Worm (Caenorhabditis elegans) whole organism, late embryonic: ENCODE data around the gene Y41E3.6.
A peak's percentile ranks its signal among the peaks of the same experiment; 100 is the strongest.

Experiments
- C08G9.2 ChIP-seq: sonication (generic microtip); optimal IDR thresholded peaks from 2 replicates; lab custom pipeline; 2016; ENCODE audit warnings: mild to moderate bottlenecking, missing genetic modification characterization, moderate library complexity, missing compliant biosample characterization
- K02D7.2 ChIP-seq: sonication (generic microtip); optimal IDR thresholded peaks from 2 replicates; lab custom pipeline; 2017; ENCODE audit warnings: mild to moderate bottlenecking, missing genetic modification characterization, missing compliant biosample characterization
- T23F11.4 ChIP-seq: fragments of 200-800 bp; sonication (Bioruptor generic); optimal IDR thresholded peaks from 2 replicates; lab custom pipeline; 2018; ENCODE audit warnings: mild to moderate bottlenecking, missing genetic modification characterization, missing compliant biosample characterization
- Y22D7AL.16 ChIP-seq: sonication (generic microtip); optimal IDR thresholded peaks from 2 replicates; lab custom pipeline; 2016; ENCODE audit warnings: missing genetic modification characterization, missing compliant biosample characterization
- ahr-1 ChIP-seq: sonication (generic microtip); optimal IDR thresholded peaks from 2 replicates; lab custom pipeline; 2016; ENCODE audit warnings: missing genetic modification characterization, missing compliant biosample characterization
- ceh-18 ChIP-seq: sonication (generic microtip); optimal IDR thresholded peaks from 2 replicates; lab custom pipeline; 2016; ENCODE audit warnings: missing genetic modification characterization, missing compliant biosample characterization
- ceh-19 ChIP-seq: fragments of 200-800 bp; sonication (Bioruptor generic); optimal IDR thresholded peaks from 2 replicates; lab custom pipeline; 2018; ENCODE audit warnings: mild to moderate bottlenecking, missing genetic modification characterization, missing compliant biosample characterization
- ceh-2 ChIP-seq: sonication (generic microtip); optimal IDR thresholded peaks from 2 replicates; lab custom pipeline; 2016; ENCODE audit warnings: missing genotype, missing genetic modification characterization, missing compliant biosample characterization
- ceh-24 ChIP-seq: sonication (generic microtip); optimal IDR thresholded peaks from 2 replicates; lab custom pipeline; 2016; ENCODE audit warnings: mild to moderate bottlenecking, missing genetic modification characterization, missing compliant biosample characterization
- ceh-30 ChIP-seq: fragments of 150-350 bp; optimal IDR thresholded peaks from 2 replicates; lab custom pipeline; 2014; ENCODE audit warnings: missing biosample characterization, missing genetic modification characterization
- ceh-31 ChIP-seq: sonication (generic microtip); optimal IDR thresholded peaks from 2 replicates; lab custom pipeline; 2016; ENCODE audit warnings: missing genetic modification characterization, missing compliant biosample characterization
- ceh-34 ChIP-seq: sonication (generic microtip); optimal IDR thresholded peaks from 2 replicates; lab custom pipeline; 2016; ENCODE audit warnings: mild to moderate bottlenecking, missing genetic modification characterization, missing compliant biosample characterization
- ceh-45 ChIP-seq: fragments of 200-800 bp; sonication (Bioruptor generic); IDR thresholded peaks from 2 replicates; pipeline ENCODE4 v1.3.6; 2022; ENCODE audit warnings: missing genetic modification reagents, missing genetic modification characterization, missing compliant biosample characterization
- ceh-48 ChIP-seq: sonication (generic microtip); optimal IDR thresholded peaks from 2 replicates; lab custom pipeline; 2016; ENCODE audit warnings: missing genetic modification characterization, inconsistent platforms, missing compliant biosample characterization
- ceh-6 ChIP-seq: fragments of 200-800 bp; sonication (Bioruptor generic); optimal IDR thresholded peaks from 2 replicates; lab custom pipeline; 2018; ENCODE audit warnings: mild to moderate bottlenecking, missing genetic modification characterization, missing compliant biosample characterization
- ceh-9 ChIP-seq: sonication (generic microtip); optimal IDR thresholded peaks from 2 replicates; lab custom pipeline; 2016; ENCODE audit warnings: mild to moderate bottlenecking, missing genetic modification characterization, inconsistent platforms, missing compliant biosample characterization
- che-1 ChIP-seq: sonication (generic microtip); optimal IDR thresholded peaks from 2 replicates; lab custom pipeline; 2016; ENCODE audit warnings: mild to moderate bottlenecking, missing genetic modification characterization, missing compliant biosample characterization
- dmd-4 ChIP-seq: sonication (generic microtip); optimal IDR thresholded peaks from 2 replicates; lab custom pipeline; 2016; ENCODE audit warnings: borderline replicate concordance, missing genetic modification characterization, missing compliant biosample characterization
- dve-1 ChIP-seq: sonication (generic microtip); optimal IDR thresholded peaks from 2 replicates; lab custom pipeline; 2017; ENCODE audit warnings: antibody characterized with exemption, mild to moderate bottlenecking, missing genetic modification characterization, missing compliant biosample characterization
- ets-4 ChIP-seq: sonication (generic microtip); optimal IDR thresholded peaks from 2 replicates; lab custom pipeline; 2016; ENCODE audit warnings: missing genetic modification characterization, missing compliant biosample characterization
- fkh-6 ChIP-seq: sonication (generic microtip); optimal IDR thresholded peaks from 2 replicates; lab custom pipeline; 2016; ENCODE audit warnings: missing genetic modification characterization, missing compliant biosample characterization
- gmeb-2 ChIP-seq: sonication (generic microtip); optimal IDR thresholded peaks from 2 replicates; lab custom pipeline; 2016; ENCODE audit warnings: missing genetic modification characterization, inconsistent platforms, missing compliant biosample characterization
- hlh-15 ChIP-seq: sonication (generic microtip); optimal IDR thresholded peaks from 2 replicates; lab custom pipeline; 2016; ENCODE audit warnings: missing genetic modification characterization, missing compliant biosample characterization
- hlh-30 ChIP-seq: sonication (generic microtip); optimal IDR thresholded peaks from 2 replicates; lab custom pipeline; 2017; ENCODE audit warnings: antibody characterized with exemption, missing genetic modification characterization, missing compliant biosample characterization; ENCODE audit not compliant: insufficient read depth
- hlh-8 ChIP-seq: sonication (generic microtip); optimal IDR thresholded peaks from 2 replicates; lab custom pipeline; 2016; ENCODE audit warnings: missing genotype, missing genetic modification characterization, missing compliant biosample characterization
- lim-6 ChIP-seq: sonication (generic microtip); optimal IDR thresholded peaks from 2 replicates; lab custom pipeline; 2016; ENCODE audit warnings: missing genetic modification characterization, missing compliant biosample characterization
- mec-3 ChIP-seq: sonication (generic microtip); optimal IDR thresholded peaks from 2 replicates; lab custom pipeline; 2016; ENCODE audit warnings: borderline replicate concordance, missing genetic modification characterization, missing compliant biosample characterization
- nfya-1 ChIP-seq: sonication (generic microtip); optimal IDR thresholded peaks from 2 replicates; lab custom pipeline; 2017; ENCODE audit warnings: missing genetic modification characterization, mild to moderate bottlenecking, missing compliant biosample characterization, antibody characterized with exemption, moderate library complexity
- nhr-11 ChIP-seq: fragments of 150-350 bp; optimal IDR thresholded peaks from 2 replicates; lab custom pipeline; 2014; ENCODE audit warnings: missing biosample characterization, missing genetic modification characterization
- npax-4 ChIP-seq: sonication (generic microtip); optimal IDR thresholded peaks from 2 replicates; lab custom pipeline; 2016; ENCODE audit warnings: missing genetic modification characterization, missing compliant biosample characterization
- odd-2 ChIP-seq: sonication (generic microtip); optimal IDR thresholded peaks from 2 replicates; lab custom pipeline; 2017; ENCODE audit warnings: antibody characterized with exemption, mild to moderate bottlenecking, missing genetic modification characterization, missing compliant biosample characterization
- pag-3 ChIP-seq: sonication (generic microtip); optimal IDR thresholded peaks from 2 replicates; lab custom pipeline; 2016; ENCODE audit warnings: missing compliant biosample characterization, missing genetic modification characterization, borderline replicate concordance
- pax-1 ChIP-seq: fragments of 150-350 bp; optimal IDR thresholded peaks from 2 replicates; lab custom pipeline; 2014; ENCODE audit warnings: missing biosample characterization, missing genetic modification characterization
- pqm-1 ChIP-seq: sonication (generic microtip); optimal IDR thresholded peaks from 2 replicates; lab custom pipeline; 2016; ENCODE audit warnings: missing genetic modification characterization, missing compliant biosample characterization
- pros-1 ChIP-seq: fragments of 150-350 bp; optimal IDR thresholded peaks from 2 replicates; lab custom pipeline; 2014; ENCODE audit warnings: missing biosample characterization, missing genetic modification reagents, missing genetic modification characterization
- ref-2 ChIP-seq: sonication (generic microtip); optimal IDR thresholded peaks from 2 replicates; lab custom pipeline; 2016; ENCODE audit warnings: missing genetic modification characterization, missing compliant biosample characterization
- rnt-1 ChIP-seq: sonication (generic microtip); optimal IDR thresholded peaks from 2 replicates; lab custom pipeline; 2016; ENCODE audit warnings: missing genetic modification characterization, missing compliant biosample characterization
- sdc-2 ChIP-seq: sonication (generic microtip); optimal IDR thresholded peaks from 2 replicates; lab custom pipeline; 2016; ENCODE audit warnings: missing genotype, missing genetic modification characterization, missing compliant biosample characterization
- syd-9 ChIP-seq: sonication (generic microtip); optimal IDR thresholded peaks from 2 replicates; lab custom pipeline; 2016; ENCODE audit warnings: mild to moderate bottlenecking, missing genetic modification characterization, moderate library complexity, missing compliant biosample characterization
- tbx-2 ChIP-seq: sonication (generic microtip); optimal IDR thresholded peaks from 2 replicates; lab custom pipeline; 2016; ENCODE audit warnings: missing genetic modification characterization, missing compliant biosample characterization
- tbx-7 ChIP-seq: sonication (generic microtip); optimal IDR thresholded peaks from 2 replicates; lab custom pipeline; 2016; ENCODE audit warnings: missing genotype, missing genetic modification characterization, missing compliant biosample characterization
- ttx-3 ChIP-seq: sonication (generic microtip); optimal IDR thresholded peaks from 2 replicates; lab custom pipeline; 2016; ENCODE audit warnings: missing genetic modification reagents, missing genetic modification characterization, missing compliant biosample characterization
- unc-3 ChIP-seq, 2 experiments: fragments of 200-800 bp in 1 of 2; sonication (Bioruptor generic) in 1 of 2; sonication (generic microtip) in 1 of 2; conservative IDR thresholded peaks in 1 of 2; optimal IDR thresholded peaks in 1 of 2; 2 replicates each; pipeline versions ENCODE4 v1.3.6 to Lab custom; 2016 to 2022; ENCODE audit warnings: missing compliant biosample characterization in 2 of 2, missing genetic modification characterization in 2 of 2, missing genetic modification reagents in 1 of 2
- unc-42 ChIP-seq: sonication (generic microtip); optimal IDR thresholded peaks from 2 replicates; lab custom pipeline; 2016; ENCODE audit warnings: missing genotype, missing genetic modification characterization, missing compliant biosample characterization
- unc-55 ChIP-seq: sonication (generic microtip); optimal IDR thresholded peaks from 2 replicates; lab custom pipeline; 2017; ENCODE audit warnings: missing biosample characterization, missing genetic modification reagents, missing genetic modification characterization
- zip-5 ChIP-seq: sonication (generic microtip); optimal IDR thresholded peaks from 2 replicates; lab custom pipeline; 2016; ENCODE audit warnings: missing genetic modification characterization, missing compliant biosample characterization
- ztf-16 ChIP-seq: sonication (generic microtip); optimal IDR thresholded peaks from 2 replicates; lab custom pipeline; 2017; ENCODE audit warnings: missing genetic modification characterization, missing compliant biosample characterization

The Y41E3.6 gene

ce11 chrIV:15037492-15037891, 30.9 kb downstream of the Y41E3.6 start:
- TF ChIP-seq odd-2 (tag; lab: Kevin White, UChicago): no peak
- no peak for TF ChIP-seq dve-1
- TF ChIP-seq syd-9 (tag; lab: Kevin White, UChicago): no peak
- TF ChIP-seq pqm-1: no peak
- no peak for TF ChIP-seq pros-1 (tag; lab: Kevin White, UChicago)
- TF ChIP-seq ceh-19 (GFP tag; lab: Kevin White, UChicago): no peak
- no peak for TF ChIP-seq mec-3 (tag; lab: Kevin White, UChicago)
- TF ChIP-seq npax-4 (tag; lab: Kevin White, UChicago): no peak
- no peak for TF ChIP-seq hlh-8
- TF ChIP-seq, all 69 proteins: peak for 0

DNA sequence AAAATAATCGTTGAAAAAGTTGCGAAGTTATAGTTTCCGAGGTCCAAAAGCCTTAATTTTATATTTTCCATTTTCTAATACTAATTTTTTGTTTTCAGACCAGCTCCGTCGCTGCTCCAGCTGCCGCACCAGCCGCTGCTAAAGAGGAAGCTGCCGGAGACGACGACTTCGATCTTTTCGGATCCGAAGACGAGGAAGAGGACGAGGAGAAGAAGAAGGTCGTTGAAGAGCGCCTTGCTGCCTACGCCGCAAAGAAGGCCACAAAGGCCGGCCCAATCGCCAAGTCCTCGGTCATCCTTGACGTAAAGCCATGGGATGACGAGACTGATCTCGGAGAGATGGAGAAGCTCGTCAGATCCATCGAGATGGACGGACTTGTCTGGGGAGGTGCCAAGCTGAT, 32.2 kb downstream of the Y41E3.6 start:
- TF ChIP-seq odd-2 (tag; lab: Kevin White, UChicago): no peak
- no peak for TF ChIP-seq ceh-45 (GFP tag; lab: Robert Waterston, UW)
- no peak for TF ChIP-seq ceh-2 (tag; lab: Kevin White, UChicago)
- TF ChIP-seq ceh-6 (GFP tag; lab: Kevin White, UChicago): no peak
- TF ChIP-seq ets-4: no peak
- no peak for TF ChIP-seq ceh-30 (tag; lab: Kevin White, UChicago)

DNA sequence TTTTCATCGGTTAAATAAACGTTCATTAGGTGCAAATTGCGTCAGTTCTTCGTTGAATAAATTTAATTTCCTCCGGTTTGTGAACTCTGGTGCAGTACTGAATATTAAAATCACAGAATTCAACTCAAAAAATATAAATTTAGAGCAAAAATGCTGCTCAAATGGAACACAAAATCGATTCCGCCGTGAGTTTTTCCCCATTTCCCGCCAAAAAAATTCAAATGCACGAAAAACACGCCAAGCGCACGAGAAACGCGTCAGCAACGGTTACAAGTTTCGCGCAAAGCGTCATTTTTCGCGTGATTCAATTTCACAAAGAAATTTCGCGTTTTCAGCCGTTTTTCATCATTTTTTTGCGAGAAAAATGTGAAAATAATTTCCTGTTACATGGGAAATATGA, 32.9 kb downstream of the Y41E3.6 start, which contains the start of gene hrpu-1:
TSS of gene hrpu-1 (plus strand) at position 140 of the 400 bp plus-strand sequence.
- no peak for TF ChIP-seq mec-3 (tag; lab: Kevin White, UChicago)
- no peak for TF ChIP-seq T23F11.4 (GFP tag; lab: Kevin White, UChicago)
- no peak for TF ChIP-seq C08G9.2 (tag; lab: Kevin White, UChicago)
- TF ChIP-seq ceh-24 (tag; lab: Kevin White, UChicago): no peak
- no peak for TF ChIP-seq odd-2 (tag; lab: Kevin White, UChicago)
- TF ChIP-seq unc-3 (GFP tag; conservative IDR thresholded peaks at IDR 0.05; lab: Robert Waterston, UW): no peak
- no peak for TF ChIP-seq unc-3 (tag; optimal IDR thresholded peaks at IDR 0.05; lab: Kevin White, UChicago)
- peak; percentile 47 for TF ChIP-seq dve-1
- TF ChIP-seq ets-4: no peak
- TF ChIP-seq hlh-30 (tag; lab: Kevin White, UChicago): peak; percentile 42
- TF ChIP-seq nfya-1: peak; percentile 76
- no peak for TF ChIP-seq pax-1
- TF ChIP-seq che-1: no peak
- TF ChIP-seq ceh-30 (tag; lab: Kevin White, UChicago): peak; percentile 41
- TF ChIP-seq sdc-2 (tag; lab: Kevin White, UChicago): no peak
- no peak for TF ChIP-seq ceh-48 (tag; lab: Kevin White, UChicago)
- peak; percentile 46 for TF ChIP-seq ceh-18 (tag; lab: Kevin White, UChicago)
- no peak for TF ChIP-seq ref-2
- no peak for TF ChIP-seq dmd-4 (tag; lab: Kevin White, UChicago)
- no peak for TF ChIP-seq pqm-1
- no peak for TF ChIP-seq syd-9 (tag; lab: Kevin White, UChicago)
- TF ChIP-seq K02D7.2 (tag; lab: Kevin White, UChicago): no peak
- peak; percentile 51 for TF ChIP-seq ceh-34 (tag; lab: Kevin White, UChicago)
- no peak for TF ChIP-seq ttx-3 (tag; lab: Kevin White, UChicago)
- TF ChIP-seq unc-42 (tag; lab: Kevin White, UChicago): peak; percentile 73
- no peak for TF ChIP-seq Y22D7AL.16 (tag; lab: Kevin White, UChicago)
- TF ChIP-seq ceh-19 (GFP tag; lab: Kevin White, UChicago): no peak
- TF ChIP-seq ahr-1 (tag; lab: Kevin White, UChicago): no peak
- TF ChIP-seq hlh-15 (tag; lab: Kevin White, UChicago): no peak
- peak; percentile 32 for TF ChIP-seq unc-55 (GFP tag; lab: Kevin White, UChicago)
- TF ChIP-seq zip-5 (tag; lab: Kevin White, UChicago): no peak
- TF ChIP-seq tbx-2 (tag; lab: Kevin White, UChicago): peak; percentile 18
- peak; percentile 14 for TF ChIP-seq ceh-31 (tag; lab: Kevin White, UChicago)
- TF ChIP-seq rnt-1 (tag; lab: Kevin White, UChicago): no peak
- TF ChIP-seq pag-3 (tag; lab: Kevin White, UChicago): no peak
- TF ChIP-seq ceh-9: no peak
- TF ChIP-seq nhr-11 (tag; lab: Kevin White, UChicago): no peak
- TF ChIP-seq npax-4 (tag; lab: Kevin White, UChicago): no peak
- TF ChIP-seq tbx-7 (tag; lab: Kevin White, UChicago): no peak
- TF ChIP-seq lim-6 (tag; lab: Kevin White, UChicago): no peak
- no peak for TF ChIP-seq ztf-16 (tag; lab: Kevin White, UChicago)
- TF ChIP-seq fkh-6: no peak
- TF ChIP-seq gmeb-2 (tag; lab: Kevin White, UChicago): no peak
- no peak for TF ChIP-seq pros-1 (tag; lab: Kevin White, UChicago)
